Worm (Caenorhabditis elegans) whole organism, late embryonic: ENCODE measurements around the gene R08D7.5.

Experiments used
- C08G9.2 ChIP-seq: sonication (generic microtip); optimal IDR thresholded peaks from 2 replicates; lab custom pipeline; 2016; ENCODE audit warnings: mild to moderate bottlenecking, missing genetic modification characterization, moderate library complexity, missing compliant biosample characterization
- C38D4.7 ChIP-seq: fragments of 200-800 bp; sonication (Bioruptor generic); optimal IDR thresholded peaks from 2 replicates; lab custom pipeline; 2018; ENCODE audit warnings: mild to moderate bottlenecking, missing genetic modification characterization, moderate library complexity, missing compliant biosample characterization
- F13H6.1 ChIP-seq: sonication (generic microtip); optimal IDR thresholded peaks from 2 replicates; lab custom pipeline; 2016; ENCODE audit warnings: missing genetic modification characterization, missing compliant biosample characterization
- ama-1 ChIP-seq: fragments of 150-350 bp; optimal IDR thresholded peaks from 2 replicates; lab custom pipeline; 2014
- ceh-14 ChIP-seq: sonication (generic microtip); optimal IDR thresholded peaks from 2 replicates; lab custom pipeline; 2016; ENCODE audit warnings: missing genotype, missing genetic modification characterization, missing compliant biosample characterization
- ceh-19 ChIP-seq: fragments of 200-800 bp; sonication (Bioruptor generic); optimal IDR thresholded peaks from 2 replicates; lab custom pipeline; 2018; ENCODE audit warnings: mild to moderate bottlenecking, missing genetic modification characterization, missing compliant biosample characterization
- ceh-24 ChIP-seq: sonication (generic microtip); optimal IDR thresholded peaks from 2 replicates; lab custom pipeline; 2016; ENCODE audit warnings: mild to moderate bottlenecking, missing genetic modification characterization, missing compliant biosample characterization
- ceh-31 ChIP-seq: sonication (generic microtip); optimal IDR thresholded peaks from 2 replicates; lab custom pipeline; 2016; ENCODE audit warnings: missing genetic modification characterization, missing compliant biosample characterization
- ceh-34 ChIP-seq: sonication (generic microtip); optimal IDR thresholded peaks from 2 replicates; lab custom pipeline; 2016; ENCODE audit warnings: mild to moderate bottlenecking, missing genetic modification characterization, missing compliant biosample characterization
- ceh-45 ChIP-seq: fragments of 200-800 bp; sonication (Bioruptor generic); IDR thresholded peaks from 2 replicates; pipeline ENCODE4 v1.3.6; 2022; ENCODE audit warnings: missing genetic modification reagents, missing genetic modification characterization, missing compliant biosample characterization
- ceh-48 ChIP-seq: sonication (generic microtip); optimal IDR thresholded peaks from 2 replicates; lab custom pipeline; 2016; ENCODE audit warnings: missing genetic modification characterization, inconsistent platforms, missing compliant biosample characterization
- dmd-4 ChIP-seq: sonication (generic microtip); optimal IDR thresholded peaks from 2 replicates; lab custom pipeline; 2016; ENCODE audit warnings: borderline replicate concordance, missing genetic modification characterization, missing compliant biosample characterization
- dve-1 ChIP-seq: sonication (generic microtip); optimal IDR thresholded peaks from 2 replicates; lab custom pipeline; 2017; ENCODE audit warnings: antibody characterized with exemption, mild to moderate bottlenecking, missing genetic modification characterization, missing compliant biosample characterization
- elt-2 ChIP-seq: sonication (generic microtip); optimal IDR thresholded peaks from 2 replicates; lab custom pipeline; 2016; ENCODE audit warnings: missing genetic modification reagents, missing genetic modification characterization, missing compliant biosample characterization
- elt-4 ChIP-seq: sonication (generic microtip); optimal IDR thresholded peaks from 2 replicates; lab custom pipeline; 2016; ENCODE audit warnings: missing genetic modification characterization, missing compliant biosample characterization
- ets-4 ChIP-seq: sonication (generic microtip); optimal IDR thresholded peaks from 2 replicates; lab custom pipeline; 2016; ENCODE audit warnings: missing genetic modification characterization, missing compliant biosample characterization
- fax-1 ChIP-seq: sonication (generic microtip); optimal IDR thresholded peaks from 2 replicates; lab custom pipeline; 2016; ENCODE audit warnings: missing genotype, missing genetic modification characterization, missing compliant biosample characterization
- hlh-13 ChIP-seq: fragments of 200-800 bp; sonication (Bioruptor generic); optimal IDR thresholded peaks from 2 replicates; lab custom pipeline; 2018; ENCODE audit warnings: mild to moderate bottlenecking, missing genetic modification characterization, missing compliant biosample characterization
- hlh-15 ChIP-seq: sonication (generic microtip); optimal IDR thresholded peaks from 2 replicates; lab custom pipeline; 2016; ENCODE audit warnings: missing genetic modification characterization, missing compliant biosample characterization
- hlh-30 ChIP-seq: sonication (generic microtip); optimal IDR thresholded peaks from 2 replicates; lab custom pipeline; 2017; ENCODE audit warnings: antibody characterized with exemption, missing genetic modification characterization, missing compliant biosample characterization; ENCODE audit not compliant: insufficient read depth
- hlh-6 ChIP-seq: sonication (generic microtip); optimal IDR thresholded peaks from 2 replicates; lab custom pipeline; 2016; ENCODE audit warnings: missing genotype, missing genetic modification characterization, missing compliant biosample characterization
- hlh-8 ChIP-seq: sonication (generic microtip); optimal IDR thresholded peaks from 2 replicates; lab custom pipeline; 2016; ENCODE audit warnings: missing genotype, missing genetic modification characterization, missing compliant biosample characterization
- madf-2 ChIP-seq: sonication (generic microtip); optimal IDR thresholded peaks from 2 replicates; lab custom pipeline; 2017; ENCODE audit warnings: missing genetic modification characterization, missing compliant biosample characterization
- nfya-1 ChIP-seq: sonication (generic microtip); optimal IDR thresholded peaks from 2 replicates; lab custom pipeline; 2017; ENCODE audit warnings: missing genetic modification characterization, mild to moderate bottlenecking, missing compliant biosample characterization, antibody characterized with exemption, moderate library complexity
- nhr-232 ChIP-seq: sonication (generic microtip); optimal IDR thresholded peaks from 2 replicates; lab custom pipeline; 2016; ENCODE audit warnings: missing genetic modification characterization, missing compliant biosample characterization
- odd-2 ChIP-seq: sonication (generic microtip); optimal IDR thresholded peaks from 2 replicates; lab custom pipeline; 2017; ENCODE audit warnings: antibody characterized with exemption, mild to moderate bottlenecking, missing genetic modification characterization, missing compliant biosample characterization
- pat-9 ChIP-seq: fragments of 200-800 bp; sonication (Bioruptor generic); optimal IDR thresholded peaks from 2 replicates; lab custom pipeline; 2018; ENCODE audit warnings: mild to moderate bottlenecking, missing genetic modification characterization, moderate library complexity, missing compliant biosample characterization
- pax-1 ChIP-seq: fragments of 150-350 bp; optimal IDR thresholded peaks from 2 replicates; lab custom pipeline; 2014; ENCODE audit warnings: missing biosample characterization, missing genetic modification characterization
- pha-2 ChIP-seq: sonication (generic microtip); optimal IDR thresholded peaks from 2 replicates; lab custom pipeline; 2017; ENCODE audit warnings: mild to moderate bottlenecking, missing genetic modification characterization, missing compliant biosample characterization
- pha-4 ChIP-seq: fragments of 150-350 bp; optimal IDR thresholded peaks from 2 replicates; lab custom pipeline; 2018; ENCODE audit warnings: missing biosample characterization, missing genetic modification reagents, missing genetic modification characterization
- pqm-1 ChIP-seq: sonication (generic microtip); optimal IDR thresholded peaks from 2 replicates; lab custom pipeline; 2016; ENCODE audit warnings: missing genetic modification characterization, missing compliant biosample characterization
- pros-1 ChIP-seq: fragments of 150-350 bp; optimal IDR thresholded peaks from 2 replicates; lab custom pipeline; 2014; ENCODE audit warnings: missing biosample characterization, missing genetic modification reagents, missing genetic modification characterization
- sdc-2 ChIP-seq: sonication (generic microtip); optimal IDR thresholded peaks from 2 replicates; lab custom pipeline; 2016; ENCODE audit warnings: missing genotype, missing genetic modification characterization, missing compliant biosample characterization
- sox-4 ChIP-seq: sonication (generic microtip); optimal IDR thresholded peaks from 2 replicates; lab custom pipeline; 2017; ENCODE audit warnings: mild to moderate bottlenecking, missing genetic modification characterization, inconsistent platforms, missing compliant biosample characterization
- syd-9 ChIP-seq: sonication (generic microtip); optimal IDR thresholded peaks from 2 replicates; lab custom pipeline; 2016; ENCODE audit warnings: mild to moderate bottlenecking, missing genetic modification characterization, moderate library complexity, missing compliant biosample characterization
- tbx-2 ChIP-seq: sonication (generic microtip); optimal IDR thresholded peaks from 2 replicates; lab custom pipeline; 2016; ENCODE audit warnings: missing genetic modification characterization, missing compliant biosample characterization
- unc-42 ChIP-seq: sonication (generic microtip); optimal IDR thresholded peaks from 2 replicates; lab custom pipeline; 2016; ENCODE audit warnings: missing genotype, missing genetic modification characterization, missing compliant biosample characterization
- unc-55 ChIP-seq: sonication (generic microtip); optimal IDR thresholded peaks from 2 replicates; lab custom pipeline; 2017; ENCODE audit warnings: missing biosample characterization, missing genetic modification reagents, missing genetic modification characterization
- unc-86 ChIP-seq: sonication (generic microtip); optimal IDR thresholded peaks from 2 replicates; lab custom pipeline; 2016; ENCODE audit warnings: missing genetic modification characterization, missing compliant biosample characterization
- zip-5 ChIP-seq: sonication (generic microtip); optimal IDR thresholded peaks from 2 replicates; lab custom pipeline; 2016; ENCODE audit warnings: missing genetic modification characterization, missing compliant biosample characterization

R08D7.5 gene

ce11 chrIII:8978512-8979352, 4.8 kb downstream of the R08D7.5 start:
- no peak for TF ChIP-seq pha-4 (tag; lab: Kevin White, UChicago)
- no peak for TF ChIP-seq ceh-34 (tag; lab: Kevin White, UChicago)
- TF ChIP-seq unc-86 (tag; lab: Kevin White, UChicago) = no peak
- no peak for TF ChIP-seq pat-9 (tag; lab: Kevin White, UChicago)
- no peak for TF ChIP-seq hlh-6 (tag; lab: Kevin White, UChicago)
- no peak for TF ChIP-seq ets-4
- TF ChIP-seq pax-1 (tag; lab: Kevin White, UChicago) = no peak
- TF ChIP-seq elt-2 (tag; lab: Kevin White, UChicago) = no peak
- TF ChIP-seq ceh-31 (tag; lab: Kevin White, UChicago) = no peak
- no peak for TF ChIP-seq ama-1
- no peak for TF ChIP-seq pqm-1 (tag; lab: Kevin White, UChicago)
- TF ChIP-seq tbx-2 (tag; lab: Kevin White, UChicago) = no peak
- no peak for TF ChIP-seq unc-55 (GFP tag; lab: Kevin White, UChicago)
- TF ChIP-seq dmd-4 (tag; lab: Kevin White, UChicago) = no peak
- no peak for TF ChIP-seq C38D4.7 (GFP tag; lab: Kevin White, UChicago)
- no peak for TF ChIP-seq fax-1 (tag; lab: Kevin White, UChicago)
- TF ChIP-seq hlh-13 (GFP tag; lab: Kevin White, UChicago) = no peak
- TF ChIP-seq syd-9 = no peak
- TF ChIP-seq nhr-232 (tag; lab: Kevin White, UChicago) = no peak

- TF ChIP-seq pat-9 (tag; lab: Kevin White, UChicago) = no peak
- TF ChIP-seq ets-4 = no peak
Observed at ce11 chrIII:8980892-8981291, 7.0 kb downstream of the R08D7.5 start.

ce11 chrIII:8981847-8982479, 8.0 kb downstream of the R08D7.5 start, which contains the start of gene pde-2:
TSS of gene pde-2 (minus strand) at chrIII:8981897.
- no peak for TF ChIP-seq hlh-15 (tag; lab: Kevin White, UChicago)
- TF ChIP-seq sdc-2 (tag; lab: Kevin White, UChicago) = no peak
- no peak for TF ChIP-seq hlh-8 (tag; lab: Kevin White, UChicago)
- TF ChIP-seq tbx-2 (tag; lab: Kevin White, UChicago) = peak; percentile 17
- no peak for TF ChIP-seq ceh-45 (GFP tag; lab: Robert Waterston, UW)
- no peak for TF ChIP-seq F13H6.1 (tag; lab: Kevin White, UChicago)
- TF ChIP-seq ceh-31 (tag; lab: Kevin White, UChicago) = peak; percentile 61
- no peak for TF ChIP-seq dve-1 (tag; lab: Kevin White, UChicago)
- peak; percentile 21 for TF ChIP-seq nfya-1 (tag; lab: Kevin White, UChicago)
- TF ChIP-seq ceh-24 (tag; lab: Kevin White, UChicago) = no peak
- TF ChIP-seq zip-5 (tag; lab: Kevin White, UChicago) = no peak
- peak; percentile 75 for TF ChIP-seq ceh-34 (tag; lab: Kevin White, UChicago)
- no peak for TF ChIP-seq pros-1
- TF ChIP-seq ceh-19 (GFP tag; lab: Kevin White, UChicago) = peak; percentile 12
- peak; percentile 1 for TF ChIP-seq ceh-14 (tag; lab: Kevin White, UChicago)
- no peak for TF ChIP-seq ceh-48 (tag; lab: Kevin White, UChicago)
- TF ChIP-seq unc-42 (tag; lab: Kevin White, UChicago) = peak; percentile 97
- TF ChIP-seq, all 69 proteins: peak for 7

ce11 chrIII:8983135-8983534, 9.2 kb downstream of the R08D7.5 start:
- TF ChIP-seq dve-1 (tag; lab: Kevin White, UChicago) (no peak), ceh-24 (tag; lab: Kevin White, UChicago) (no peak), odd-2 (tag; lab: Kevin White, UChicago) (no peak), hlh-15 (tag; lab: Kevin White, UChicago) (no peak), C08G9.2 (no peak), sox-4 (tag; lab: Kevin White, UChicago) (no peak), nfya-1 (tag; lab: Kevin White, UChicago) (no peak), zip-5 (tag; lab: Kevin White, UChicago) (no peak), elt-4 (tag; lab: Kevin White, UChicago) (no peak), pqm-1 (tag; lab: Kevin White, UChicago) (no peak), hlh-30 (tag; lab: Kevin White, UChicago) (no peak), pha-2 (tag; lab: Kevin White, UChicago) (no peak), hlh-8 (tag; lab: Kevin White, UChicago) (no peak), madf-2 (tag; lab: Kevin White, UChicago) (no peak), syd-9 (no peak), elt-2 (tag; lab: Kevin White, UChicago) (no peak)
